Worm (Caenorhabditis elegans) whole organism, young adult: ENCODE measurements around the gene ZK546.5.

Experiments
- B0035.1 ChIP-seq: sonication (generic microtip); optimal IDR thresholded peaks from 2 replicates; lab custom pipeline; 2016; ENCODE audit warnings: missing genetic modification characterization, mild to moderate bottlenecking, missing compliant biosample characterization, missing genotype, missing genetic modification reagents
- F55B11.4 ChIP-seq: sonication (generic microtip); optimal IDR thresholded peaks from 2 replicates; lab custom pipeline; 2016; ENCODE audit warnings: missing compliant biosample characterization, missing genetic modification characterization, borderline replicate concordance; ENCODE audit not compliant: insufficient read depth
- T26A5.8 ChIP-seq: sonication (generic microtip); optimal IDR thresholded peaks from 2 replicates; lab custom pipeline; 2016; ENCODE audit warnings: missing genetic modification characterization, missing compliant biosample characterization
- Y53G8AR.9 ChIP-seq: fragments of 200-800 bp; sonication (Bioruptor generic); conservative IDR thresholded peaks from 2 replicates; pipeline ENCODE4 v1.3.6; 2022; ENCODE audit warnings: missing genetic modification reagents, missing genetic modification characterization, missing compliant biosample characterization
- ama-1 ChIP-seq, 3 experiments: fragments of 150-350 bp in 1 of 3; sonication (generic microtip) in 2 of 3; optimal IDR thresholded peaks; 2 replicates each; lab custom pipeline; 2014 to 2018; ENCODE audit warnings: missing biosample characterization in 2 of 3, missing genetic modification characterization in 2 of 3, missing genetic modification reagents in 2 of 3
- ceh-100 ChIP-seq: fragments of 200-800 bp; sonication (Bioruptor generic); IDR thresholded peaks from 2 replicates; pipeline ENCODE4 v1.3.6; 2022; ENCODE audit warnings: missing genetic modification reagents, missing genetic modification characterization, missing compliant biosample characterization
- dpl-1 ChIP-seq: fragments of 150-350 bp; optimal IDR thresholded peaks from 2 replicates; lab custom pipeline; 2014; ENCODE audit warnings: missing biosample characterization, missing genetic modification reagents, missing genetic modification characterization
- gei-17 ChIP-seq: fragments of 200-800 bp; sonication (Bioruptor generic); optimal IDR thresholded peaks from 2 replicates; lab custom pipeline; 2018; ENCODE audit warnings: mild to moderate bottlenecking, missing genetic modification characterization, missing compliant biosample characterization
- rec-8 ChIP-seq, 2 experiments: sonication (generic microtip); optimal IDR thresholded peaks; 2 replicates each; lab custom pipeline; 2016; ENCODE audit warnings: mild to moderate bottlenecking in 2 of 2, missing genetic modification characterization in 2 of 2, missing genetic modification reagents in 2 of 2, missing genotype in 2 of 2, missing biosample characterization in 1 of 2, missing compliant biosample characterization in 1 of 2, moderate library complexity in 1 of 2

ce11 chrII:4941541-4942206 is 6.1 kb downstream of the ZK546.5 start, which contains the start of gene ZK546.19:
- TF ChIP-seq ceh-100 (no peak), dpl-1 (GFP tag; lab: Kevin White, UChicago) (no peak), T26A5.8 (tag; lab: Kevin White, UChicago) (no peak), ama-1 (optimal IDR thresholded peaks at IDR 0.05; lab: Kevin White, UChicago) (no peak), ama-1 (GFP tag; optimal IDR thresholded peaks at IDR 0.05; lab: Kevin White, UChicago) (no peak), gei-17 (GFP tag; lab: Kevin White, UChicago) (no peak), B0035.1 (tag; lab: Kevin White, UChicago) (no peak), F55B11.4 (tag; lab: Kevin White, UChicago) (no peak), Y53G8AR.9 (GFP tag; lab: Robert Waterston, UW) (no peak), rec-8 (tag; optimal IDR thresholded peaks at IDR 0.05; lab: Kevin White, UChicago) (no peak)
